Fruit fly (Drosophila melanogaster) whole organism, embryonic: ENCODE measurements around the gene Hez.

Source experiments
- Atf-2 ChIP-seq: fragments of 200-800 bp; sonication (Bioruptor generic); optimal IDR thresholded peaks from 2 replicates; lab custom pipeline; 2016; ENCODE audit warnings: missing biosample characterization, missing genetic modification characterization
- BEAF-32 ChIP-seq: fragments of 200-800 bp; sonication (Bioruptor generic); optimal IDR thresholded peaks from 3 replicates; lab custom pipeline; 2017; ENCODE audit warnings: missing biosample characterization, missing genetic modification characterization, mild to moderate bottlenecking, moderate library complexity, missing genetic modification reagents
- CG10654 ChIP-seq: fragments of 200-800 bp; sonication (Bioruptor generic); optimal IDR thresholded peaks from 2 replicates; lab custom pipeline; 2016; ENCODE audit warnings: missing biosample characterization, missing genetic modification characterization
- CG11247 ChIP-seq: fragments of 200-800 bp; sonication (Bioruptor generic); IDR thresholded peaks from 2 replicates; pipeline ENCODE4 v1.3.6; 2022; ENCODE audit warnings: missing biosample characterization, missing genetic modification characterization
- CG12299 ChIP-seq: fragments of 200-800 bp; sonication (Bioruptor generic); optimal IDR thresholded peaks from 2 replicates; lab custom pipeline; 2018; ENCODE audit warnings: missing biosample characterization, mild to moderate bottlenecking, missing genetic modification characterization
- CG12659 ChIP-seq: fragments of 200-800 bp; sonication (Bioruptor generic); optimal IDR thresholded peaks from 3 replicates; lab custom pipeline; 2017; ENCODE audit warnings: mild to moderate bottlenecking, missing biosample characterization, missing genetic modification reagents, missing genetic modification characterization
- CG14014 ChIP-seq: fragments of 200-800 bp; sonication (Bioruptor generic); IDR thresholded peaks from 2 replicates; pipeline ENCODE4 v1.3.6; 2022; ENCODE audit warnings: missing biosample characterization, missing genetic modification characterization
- CG14860 ChIP-seq: fragments of 200-800 bp; sonication (Bioruptor generic); IDR thresholded peaks from 3 replicates; pipeline ENCODE4 v1.3.6; 2022; ENCODE audit warnings: missing biosample characterization, missing genetic modification characterization; ENCODE audit not compliant: partially characterized antibody
- CG16779 ChIP-seq: fragments of 200-800 bp; sonication (Bioruptor generic); IDR thresholded peaks from 2 replicates; pipeline ENCODE4 v1.3.6; 2022; ENCODE audit warnings: missing biosample characterization, missing genetic modification characterization
- CG16813 ChIP-seq: fragments of 200-800 bp; sonication (Bioruptor generic); IDR thresholded peaks from 3 replicates; pipeline ENCODE4 v1.3.6; 2022; ENCODE audit warnings: missing biosample characterization, missing genetic modification characterization; ENCODE audit not compliant: partially characterized antibody
- CG17361 ChIP-seq: fragments of 200-800 bp; sonication (Bioruptor generic); IDR thresholded peaks from 3 replicates; pipeline ENCODE4 v1.3.6; 2022; ENCODE audit warnings: missing biosample characterization, missing genetic modification characterization
- CG32772 ChIP-seq: fragments of 200-800 bp; sonication (Bioruptor generic); IDR thresholded peaks from 2 replicates; pipeline ENCODE4 v1.3.6; 2022; ENCODE audit warnings: missing biosample characterization, missing genetic modification characterization
- CG33557 ChIP-seq: fragments of 200-800 bp; sonication (Bioruptor generic); optimal IDR thresholded peaks from 2 replicates; lab custom pipeline; 2019; ENCODE audit warnings: missing biosample characterization, mild to moderate bottlenecking, missing genetic modification characterization, moderate library complexity
- CG3726 ChIP-seq: fragments of 200-800 bp; sonication (Bioruptor generic); IDR thresholded peaks from 3 replicates; pipeline ENCODE4, ENCODE4 v1.3.6; 2022; ENCODE audit warnings: missing biosample characterization, missing genetic modification characterization
- CG4424 ChIP-seq: fragments of 200-800 bp; sonication (Bioruptor generic); optimal IDR thresholded peaks from 3 replicates; lab custom pipeline; 2016; ENCODE audit warnings: missing biosample characterization, missing genetic modification characterization
- CG4854 ChIP-seq: fragments of 200-800 bp; sonication (Bioruptor generic); optimal IDR thresholded peaks from 2 replicates; lab custom pipeline; 2016; ENCODE audit warnings: missing biosample characterization, missing genetic modification characterization, inconsistent platforms
- CG6683 ChIP-seq: fragments of 200-800 bp; sonication (Bioruptor generic); optimal IDR thresholded peaks from 2 replicates; lab custom pipeline; 2017; ENCODE audit warnings: missing biosample characterization, mild to moderate bottlenecking, missing genetic modification characterization, missing genetic modification reagents
- CG9797 ChIP-seq: fragments of 200-800 bp; sonication (Bioruptor generic); optimal IDR thresholded peaks from 3 replicates; lab custom pipeline; 2018; ENCODE audit warnings: missing biosample characterization, mild to moderate bottlenecking, missing genetic modification characterization
- CrebB ChIP-seq: fragments of 200-800 bp; sonication (Bioruptor generic); optimal IDR thresholded peaks from 3 replicates; lab custom pipeline; 2018; ENCODE audit warnings: missing biosample characterization, mild to moderate bottlenecking, missing genetic modification characterization
- D ChIP-seq, 2 experiments: fragments of 200-800 bp in 1 of 2; fragments of >200 bp in 1 of 2; sonication (Bioruptor generic) in 1 of 2; optimal IDR thresholded peaks; 2 replicates in 1 of 2; 3 replicates in 1 of 2; lab custom pipeline; 2017; ENCODE audit warnings: mild to moderate bottlenecking in 1 of 2, missing biosample characterization in 1 of 2, missing genetic modification characterization in 1 of 2, missing genetic modification reagents in 1 of 2
- Deaf1 ChIP-seq: fragments of 200-800 bp; optimal IDR thresholded peaks from 3 replicates; lab custom pipeline; 2019; ENCODE audit warnings: missing biosample characterization, mild to moderate bottlenecking, missing genetic modification characterization, moderate library complexity
- Dp ChIP-seq: fragments of 200-800 bp; sonication (Bioruptor generic); optimal IDR thresholded peaks from 2 replicates; lab custom pipeline; 2018; ENCODE audit warnings: missing biosample characterization, mild to moderate bottlenecking, missing genetic modification characterization, moderate library complexity
- Fer1 ChIP-seq: fragments of 200-800 bp; sonication (Bioruptor generic); optimal IDR thresholded peaks from 2 replicates; lab custom pipeline; 2017; ENCODE audit warnings: missing biosample characterization, mild to moderate bottlenecking, missing genetic modification characterization
- HLH54F ChIP-seq: fragments of 200-800 bp; sonication (Bioruptor generic); optimal IDR thresholded peaks from 3 replicates; lab custom pipeline; 2016; ENCODE audit warnings: missing biosample characterization, missing genetic modification characterization
- MESR4 ChIP-seq: fragments of 200-800 bp; sonication (Bioruptor generic); optimal IDR thresholded peaks from 2 replicates; lab custom pipeline; 2018; ENCODE audit warnings: missing biosample characterization, mild to moderate bottlenecking, missing genetic modification characterization, moderate library complexity
- Myb ChIP-seq: fragments of 200-800 bp; sonication (Bioruptor generic); optimal IDR thresholded peaks from 2 replicates; lab custom pipeline; 2016; ENCODE audit warnings: missing biosample characterization, missing genetic modification characterization
- NC2α ChIP-seq: fragments of 200-800 bp; sonication (Bioruptor generic); optimal IDR thresholded peaks from 2 replicates; lab custom pipeline; 2016; ENCODE audit warnings: missing biosample characterization, missing genetic modification characterization
- Oaz ChIP-seq: fragments of 200-800 bp; sonication (Bioruptor generic); IDR thresholded peaks from 2 replicates; pipeline ENCODE4 v1.3.6; 2022; ENCODE audit warnings: missing biosample characterization, missing genetic modification characterization
- Optix ChIP-seq: fragments of 200-800 bp; sonication (Bioruptor generic); IDR thresholded peaks from 3 replicates; pipeline ENCODE4 v1.3.6; 2022; ENCODE audit warnings: missing biosample characterization, missing genetic modification characterization
- Rx ChIP-seq: fragments of 200-800 bp; sonication (Bioruptor generic); IDR thresholded peaks from 2 replicates; pipeline ENCODE4 v1.3.6; 2022; ENCODE audit warnings: missing biosample characterization, missing genetic modification characterization
- Sin3A ChIP-seq: fragments of >200 bp; optimal IDR thresholded peaks from 2 replicates; lab custom pipeline; 2018
- Sry-β ChIP-seq: fragments of 200-800 bp; sonication (Bioruptor generic); optimal IDR thresholded peaks from 2 replicates; lab custom pipeline; 2018; ENCODE audit warnings: missing biosample characterization, mild to moderate bottlenecking, missing genetic modification characterization, moderate library complexity
- Xbp1 ChIP-seq: fragments of 200-800 bp; sonication (Bioruptor generic); optimal IDR thresholded peaks from 3 replicates; lab custom pipeline; 2016; ENCODE audit warnings: missing biosample characterization, mild to moderate bottlenecking, missing genetic modification characterization
- YL-1 ChIP-seq: fragments of 200-800 bp; sonication (Bioruptor generic); optimal IDR thresholded peaks from 3 replicates; lab custom pipeline; 2017; ENCODE audit warnings: missing biosample characterization, mild to moderate bottlenecking, missing genetic modification characterization
- amos ChIP-seq: fragments of 200-800 bp; sonication (Bioruptor generic); IDR thresholded peaks from 2 replicates; pipeline ENCODE4 v1.3.6; 2022; ENCODE audit warnings: missing biosample characterization, missing genetic modification characterization; ENCODE audit not compliant: partially characterized antibody
- ap ChIP-seq: fragments of 200-800 bp; sonication (Bioruptor generic); IDR thresholded peaks from 2 replicates; pipeline ENCODE4 v1.3.6; 2022; ENCODE audit warnings: missing biosample characterization, missing genetic modification characterization
- chn ChIP-seq: fragments of 200-800 bp; sonication (Bioruptor generic); optimal IDR thresholded peaks from 2 replicates; lab custom pipeline; 2016; ENCODE audit warnings: missing biosample characterization, missing genetic modification characterization
- crc ChIP-seq: fragments of 200-800 bp; sonication (Bioruptor generic); optimal IDR thresholded peaks from 2 replicates; lab custom pipeline; 2016; ENCODE audit warnings: missing biosample characterization, missing genetic modification characterization
- croc ChIP-seq: fragments of 200-800 bp; sonication (Bioruptor generic); conservative IDR thresholded peaks from 3 replicates; pipeline ENCODE4 v1.3.6; 2022; ENCODE audit warnings: missing biosample characterization, missing genetic modification characterization
- eyg ChIP-seq: fragments of 200-800 bp; sonication (Bioruptor generic); optimal IDR thresholded peaks from 3 replicates; lab custom pipeline; 2016; ENCODE audit warnings: missing biosample characterization, missing genetic modification characterization
- hbn ChIP-seq: fragments of 200-800 bp; sonication (Bioruptor generic); IDR thresholded peaks from 2 replicates; pipeline ENCODE4 v1.3.6; 2022; ENCODE audit warnings: missing biosample characterization, missing genetic modification characterization; ENCODE audit not compliant: partially characterized antibody
- luna ChIP-seq: fragments of 200-800 bp; sonication (Bioruptor generic); optimal IDR thresholded peaks from 2 replicates; lab custom pipeline; 2016; ENCODE audit warnings: missing biosample characterization, missing genetic modification characterization
- mirr ChIP-seq: fragments of 200-800 bp; sonication (Bioruptor generic); optimal IDR thresholded peaks from 3 replicates; lab custom pipeline; 2018; ENCODE audit warnings: missing biosample characterization, mild to moderate bottlenecking, missing genetic modification characterization
- nerfin-2 ChIP-seq: fragments of 200-800 bp; sonication (Bioruptor generic); IDR thresholded peaks from 2 replicates; pipeline ENCODE4 v1.3.6; 2022; ENCODE audit warnings: missing biosample characterization, missing genetic modification characterization; ENCODE audit not compliant: partially characterized antibody
- pfk ChIP-seq: fragments of 200-800 bp; sonication (Bioruptor generic); optimal IDR thresholded peaks from 2 replicates; lab custom pipeline; 2018; ENCODE audit warnings: missing biosample characterization, mild to moderate bottlenecking, missing genetic modification characterization, moderate library complexity
- sens-2 ChIP-seq: fragments of 200-800 bp; sonication (Bioruptor generic); IDR thresholded peaks from 2 replicates; pipeline ENCODE4 v1.3.6; 2022; ENCODE audit warnings: missing biosample characterization, missing genetic modification characterization
- sima ChIP-seq: fragments of 200-800 bp; sonication (Bioruptor generic); optimal IDR thresholded peaks from 2 replicates; lab custom pipeline; 2016; ENCODE audit warnings: missing biosample characterization, missing genetic modification characterization
- sqz ChIP-seq: fragments of 200-800 bp; sonication (Bioruptor generic); optimal IDR thresholded peaks from 3 replicates; lab custom pipeline; 2018; ENCODE audit warnings: missing biosample characterization, mild to moderate bottlenecking, missing genetic modification characterization
- tap ChIP-seq: fragments of 200-800 bp; optimal IDR thresholded peaks from 3 replicates; lab custom pipeline; 2019; ENCODE audit warnings: missing biosample characterization, mild to moderate bottlenecking, missing genetic modification characterization, moderate library complexity
- tin ChIP-seq: fragments of 200-800 bp; sonication (Bioruptor generic); optimal IDR thresholded peaks from 3 replicates; lab custom pipeline; 2016; ENCODE audit warnings: missing biosample characterization, missing genetic modification characterization
- tll ChIP-seq, 2 experiments: fragments of 200-800 bp in 1 of 2; fragments of >200 bp in 1 of 2; sonication (Bioruptor generic) in 1 of 2; optimal IDR thresholded peaks; 2 replicates each; lab custom pipeline; 2017 to 2019; ENCODE audit warnings: missing biosample characterization in 2 of 2, missing genetic modification characterization in 2 of 2, mild to moderate bottlenecking in 1 of 2, moderate library complexity in 1 of 2

The Hez gene

dm6 chr3L:9859624-9860023 is 34.9 kb downstream of the Hez start, which contains the start of gene CG10809 (continued):
- TF ChIP-seq Atf-2 (GFP tag; lab: Kevin White, UChicago) (no peak), Dp (GFP tag; lab: Kevin White, UChicago) (peak; percentile 59), YL-1 (GFP tag; lab: Kevin White, UChicago) (peak; percentile 88), Myb (GFP tag; lab: Kevin White, UChicago) (peak; percentile 49), Xbp1 (GFP tag; lab: Kevin White, UChicago) (peak; percentile 39), Oaz (GFP tag; lab: Robert Waterston, UW) (no peak), Sry-β (GFP tag; lab: Kevin White, UChicago) (peak; percentile 18), hbn (GFP tag; lab: Robert Waterston, UW) (peak; percentile 79), tll (GFP tag; optimal IDR thresholded peaks at IDR 0.05; lab: Kevin White, UChicago) (no peak), tap (no peak), sqz (GFP tag; lab: Kevin White, UChicago) (no peak), CG11247 (no peak), Rx (GFP tag; lab: Robert Waterston, UW) (no peak), Optix (GFP tag; lab: Robert Waterston, UW) (no peak), CG16813 (GFP tag; lab: Robert Waterston, UW) (peak; percentile 95), pfk (GFP tag; lab: Kevin White, UChicago) (no peak), sima (no peak), CG10654 (GFP tag; lab: Kevin White, UChicago) (peak; percentile 20), CG4854 (GFP tag; lab: Kevin White, UChicago) (no peak), CG32772 (no peak), D (optimal IDR thresholded peaks at IDR 0.05; lab: Kevin White, UChicago) (no peak), D (GFP tag; optimal IDR thresholded peaks at IDR 0.05; lab: Kevin White, UChicago) (no peak), CG33557 (GFP tag; lab: Kevin White, UChicago) (peak; percentile 17), CG6683 (GFP tag; lab: Kevin White, UChicago) (no peak), luna (no peak), amos (peak; percentile 96), HLH54F (no peak), CG14860 (GFP tag; lab: Robert Waterston, UW) (peak; percentile 88), nerfin-2 (GFP tag; lab: Robert Waterston, UW) (peak; percentile 73), mirr (GFP tag; lab: Kevin White, UChicago) (no peak), CG16779 (GFP tag; lab: Robert Waterston, UW) (no peak), croc (GFP tag; lab: Robert Waterston, UW) (no peak), MESR4 (GFP tag; lab: Kevin White, UChicago) (peak; percentile 81), CG14014 (GFP tag; lab: Robert Waterston, UW) (no peak), CG17361 (peak; percentile 56; the same call in 2 of the 3 replicates), chn (GFP tag; lab: Kevin White, UChicago) (no peak), CG4424 (GFP tag; lab: Kevin White, UChicago) (peak; percentile 45), BEAF-32 (GFP tag; lab: Kevin White, UChicago) (peak; percentile 95), CG12299 (tag; lab: Kevin White, UChicago) (no peak), Deaf1 (no peak), sens-2 (GFP tag; lab: Robert Waterston, UW) (no peak), eyg (GFP tag; lab: Kevin White, UChicago) (no peak), crc (GFP tag; lab: Kevin White, UChicago) (no peak), ap (GFP tag; lab: Robert Waterston, UW) (no peak), Sin3A (lab: Kevin White, UChicago) (peak; percentile 94), CG9797 (GFP tag; lab: Kevin White, UChicago) (peak; percentile 88), CrebB (no peak), tin (GFP tag; lab: Kevin White, UChicago) (peak; percentile 29), CG3726 (GFP tag; lab: Robert Waterston, UW) (no peak), NC2α (no peak), CG12659 (GFP tag; lab: Kevin White, UChicago) (peak; percentile 85), Fer1 (GFP tag; lab: Kevin White, UChicago) (no peak)
